Fruit fly (Drosophila melanogaster) whole organism, adult: ENCODE results near the gene BNIP3.

Experiments used
- CG11617 ChIP-seq: fragments of 200-800 bp; sonication (Bioruptor generic); optimal IDR thresholded peaks from 2 replicates; lab custom pipeline; 2017; ENCODE audit warnings: mild to moderate bottlenecking, missing biosample characterization, missing genetic modification reagents, missing genetic modification characterization
- CG12768 ChIP-seq: fragments of 200-800 bp; sonication (Bioruptor generic); optimal IDR thresholded peaks from 2 replicates; lab custom pipeline; 2017; ENCODE audit warnings: missing biosample characterization, missing genetic modification characterization, mild to moderate bottlenecking, moderate library complexity, missing genetic modification reagents
- CG14711 ChIP-seq: fragments of 200-800 bp; sonication (Bioruptor generic); optimal IDR thresholded peaks from 2 replicates; lab custom pipeline; 2018; ENCODE audit warnings: missing biosample characterization, mild to moderate bottlenecking, missing genetic modification characterization, moderate library complexity
- CG1620 ChIP-seq: fragments of 200-800 bp; sonication (Bioruptor generic); optimal IDR thresholded peaks from 2 replicates; lab custom pipeline; 2016; ENCODE audit warnings: missing biosample characterization, missing genetic modification characterization
- CG33017 ChIP-seq: fragments of 200-800 bp; sonication (Bioruptor generic); optimal IDR thresholded peaks from 2 replicates; lab custom pipeline; 2018; ENCODE audit warnings: missing biosample characterization, mild to moderate bottlenecking, missing genetic modification characterization, moderate library complexity
- CG5204 ChIP-seq: fragments of 200-800 bp; sonication (Bioruptor generic); optimal IDR thresholded peaks from 2 replicates; lab custom pipeline; 2016; ENCODE audit warnings: missing biosample characterization, missing genetic modification characterization
- CG7045 ChIP-seq: fragments of 200-800 bp; sonication (Bioruptor generic); optimal IDR thresholded peaks from 2 replicates; lab custom pipeline; 2017; ENCODE audit warnings: missing biosample characterization, mild to moderate bottlenecking, missing genetic modification characterization
- CG7101 ChIP-seq: fragments of 200-800 bp; sonication (Bioruptor generic); optimal IDR thresholded peaks from 2 replicates; lab custom pipeline; 2018; ENCODE audit warnings: missing biosample characterization, mild to moderate bottlenecking, missing genetic modification characterization, moderate library complexity
- Clk ChIP-seq: fragments of 200-800 bp; sonication (Bioruptor generic); optimal IDR thresholded peaks from 2 replicates; lab custom pipeline; 2017; ENCODE audit warnings: missing biosample characterization, missing genetic modification characterization
- Crg-1 ChIP-seq: fragments of 200-800 bp; sonication (Bioruptor generic); optimal IDR thresholded peaks from 2 replicates; lab custom pipeline; 2016; ENCODE audit warnings: missing biosample characterization, missing genetic modification characterization
- Hr96 ChIP-seq: fragments of 200-800 bp; sonication (Bioruptor generic); optimal IDR thresholded peaks from 2 replicates; lab custom pipeline; 2016; ENCODE audit warnings: missing biosample characterization, missing genetic modification characterization
- Mnt ChIP-seq: fragments of 200-800 bp; sonication (Bioruptor generic); optimal IDR thresholded peaks from 2 replicates; lab custom pipeline; 2016; ENCODE audit warnings: missing biosample characterization, mild to moderate bottlenecking, missing genetic modification characterization
- bab1 ChIP-seq: fragments of 200-800 bp; sonication (Bioruptor generic); optimal IDR thresholded peaks from 3 replicates; lab custom pipeline; 2019; ENCODE audit warnings: missing biosample characterization, mild to moderate bottlenecking, missing genetic modification characterization, moderate library complexity
- cic ChIP-seq: fragments of 200-800 bp; sonication (Bioruptor generic); optimal IDR thresholded peaks from 2 replicates; lab custom pipeline; 2017; ENCODE audit warnings: missing biosample characterization, mild to moderate bottlenecking, missing genetic modification characterization, moderate library complexity
- cnc ChIP-seq, 2 experiments: fragments of >200 bp; optimal IDR thresholded peaks; 2 replicates each; lab custom pipeline; 2017
- kay ChIP-seq: fragments of 200-800 bp; sonication (Bioruptor generic); peaks from one replicate; lab custom pipeline; 2016; ENCODE audit warnings: missing biosample characterization, missing genetic modification characterization, borderline replicate concordance
- ovo ChIP-seq: fragments of 200-800 bp; sonication (Bioruptor generic); optimal IDR thresholded peaks from 2 replicates; lab custom pipeline; 2016; ENCODE audit warnings: missing biosample characterization, missing genetic modification characterization
- pad ChIP-seq: fragments of 200-800 bp; sonication (Bioruptor generic); optimal IDR thresholded peaks from 3 replicates; lab custom pipeline; 2017; ENCODE audit warnings: missing biosample characterization, missing genetic modification characterization, mild to moderate bottlenecking, moderate library complexity, missing genetic modification reagents
- tj ChIP-seq: fragments of 200-800 bp; sonication (Bioruptor generic); optimal IDR thresholded peaks from 3 replicates; lab custom pipeline; 2017; ENCODE audit warnings: missing biosample characterization, mild to moderate bottlenecking, missing genetic modification characterization, moderate library complexity
- toe ChIP-seq: fragments of 200-800 bp; sonication (Bioruptor generic); optimal IDR thresholded peaks from 2 replicates; lab custom pipeline; 2016; ENCODE audit warnings: missing biosample characterization, missing genetic modification characterization

The BNIP3 gene

dm6 chr3L:20539116-20539990 is 20.2 kb upstream of the BNIP3 start:
- peak; percentile 4 for TF ChIP-seq Mnt (GFP tag; lab: Kevin White, UChicago)
- TF ChIP-seq CG7045, result no peak
- no peak for TF ChIP-seq toe (GFP tag; lab: Kevin White, UChicago)
- TF ChIP-seq kay (GFP tag; lab: Kevin White, UChicago), result peak; percentile 72
- no peak for TF ChIP-seq Clk
- no peak for TF ChIP-seq Hr96 (GFP tag; lab: Kevin White, UChicago)
- TF ChIP-seq CG7101 (tag; lab: Kevin White, UChicago), result no peak
- TF ChIP-seq cnc (optimal IDR thresholded peaks at IDR 0.05; lab: Kevin White, UChicago), result no peak
- TF ChIP-seq CG14711, result no peak
- no peak for TF ChIP-seq ovo (GFP tag; lab: Kevin White, UChicago)
- TF ChIP-seq CG1620 (GFP tag; lab: Kevin White, UChicago), result no peak
- TF ChIP-seq bab1 (GFP tag; lab: Kevin White, UChicago), result no peak
- TF ChIP-seq CG5204 (GFP tag; lab: Kevin White, UChicago), result no peak
- TF ChIP-seq Crg-1 (GFP tag; lab: Kevin White, UChicago), result no peak
- TF ChIP-seq pad (GFP tag; lab: Kevin White, UChicago), result no peak
- no peak for TF ChIP-seq CG11617 (GFP tag; lab: Kevin White, UChicago)
- peak; percentile 28 for TF ChIP-seq cic (GFP tag; lab: Kevin White, UChicago)
- TF ChIP-seq CG33017, result no peak
- peak; percentile 98 for TF ChIP-seq tj (GFP tag; lab: Kevin White, UChicago)
- TF ChIP-seq CG12768, result no peak

- no peak for TF ChIP-seq Clk
- no peak for TF ChIP-seq CG5204 (GFP tag; lab: Kevin White, UChicago)
- TF ChIP-seq Hr96 (GFP tag; lab: Kevin White, UChicago), result no peak
- no peak for TF ChIP-seq CG7045
- TF ChIP-seq ovo (GFP tag; lab: Kevin White, UChicago), result no peak
- TF ChIP-seq CG11617 (GFP tag; lab: Kevin White, UChicago), result no peak
- TF ChIP-seq CG14711, result no peak
- no peak for TF ChIP-seq bab1 (GFP tag; lab: Kevin White, UChicago)
- no peak for TF ChIP-seq CG12768
- TF ChIP-seq cic (GFP tag; lab: Kevin White, UChicago), result no peak
- no peak for TF ChIP-seq toe (GFP tag; lab: Kevin White, UChicago)
- no peak for TF ChIP-seq tj (GFP tag; lab: Kevin White, UChicago)
- TF ChIP-seq kay (GFP tag; lab: Kevin White, UChicago), result no peak
- TF ChIP-seq pad (GFP tag; lab: Kevin White, UChicago), result no peak
- no peak for TF ChIP-seq CG33017
- no peak for TF ChIP-seq CG7101 (tag; lab: Kevin White, UChicago)
- TF ChIP-seq Crg-1 (GFP tag; lab: Kevin White, UChicago), result no peak
- no peak for TF ChIP-seq cnc (optimal IDR thresholded peaks at IDR 0.05; lab: Kevin White, UChicago)
- TF ChIP-seq Mnt (GFP tag; lab: Kevin White, UChicago), result no peak
- TF ChIP-seq CG1620 (GFP tag; lab: Kevin White, UChicago), result no peak
Measured at dm6 chr3L:20538458-20538857, 19.3 kb upstream of the BNIP3 start.

dm6 chr3L:20537655-20538300 is 18.6 kb upstream of the BNIP3 start:
- TF ChIP-seq tj (GFP tag; lab: Kevin White, UChicago), result no peak
- no peak for TF ChIP-seq bab1 (GFP tag; lab: Kevin White, UChicago)
- peak; percentile 78 for TF ChIP-seq kay (GFP tag; lab: Kevin White, UChicago)
- TF ChIP-seq CG12768, result no peak
- peak; percentile 56 for TF ChIP-seq cic (GFP tag; lab: Kevin White, UChicago)
- peak; percentile 19 for TF ChIP-seq CG5204 (GFP tag; lab: Kevin White, UChicago)

dm6 chr3L:20536919-20537318 is 17.7 kb upstream of the BNIP3 start:
- peak; percentile 63 for TF ChIP-seq kay (GFP tag; lab: Kevin White, UChicago)
- no peak for TF ChIP-seq pad (GFP tag; lab: Kevin White, UChicago)
- no peak for TF ChIP-seq Hr96 (GFP tag; lab: Kevin White, UChicago)

dm6 chr3L:20533409-20533808 is 14.2 kb upstream of the BNIP3 start, which contains the start of gene CG13250:
Gene CG13250 (plus strand): TSS chr3L:20533709.
- no peak for TF ChIP-seq pad (GFP tag; lab: Kevin White, UChicago)
- no peak for TF ChIP-seq Hr96 (GFP tag; lab: Kevin White, UChicago)
- peak; percentile 65 for TF ChIP-seq tj (GFP tag; lab: Kevin White, UChicago)

dm6 chr3L:20531257-20531656 is 12.1 kb upstream of the BNIP3 start:
- TF ChIP-seq CG1620 (GFP tag; lab: Kevin White, UChicago) (no peak), ovo (GFP tag; lab: Kevin White, UChicago) (no peak), Crg-1 (GFP tag; lab: Kevin White, UChicago) (no peak), tj (GFP tag; lab: Kevin White, UChicago) (no peak), Mnt (GFP tag; lab: Kevin White, UChicago) (no peak)
